Worm (Caenorhabditis elegans): ENCODE data around the gene ark-1.
A peak's percentile ranks its signal among the peaks of the same experiment; 100 is the strongest.

The ark-1 gene

ce11 chrIV:12596960-12597359 is 33.9 kb downstream of the ark-1 start:
- TF ChIP-seq F52B5.7 (tag; optimal IDR thresholded peaks at IDR 0.05) (no peak), F23B12.7 (tag; optimal IDR thresholded peaks at IDR 0.05; ENCODE audit: insufficient read depth) (no peak), hlh-12 (tag; optimal IDR thresholded peaks at IDR 0.05) (no peak), madf-10 (tag; optimal IDR thresholded peaks at IDR 0.05) (no peak), zim-3 (tag; optimal IDR thresholded peaks at IDR 0.05) (no peak), nfya-1 (tag; optimal IDR thresholded peaks at IDR 0.05; ENCODE audit: borderline replicate concordance, insufficient read depth) (no peak), B0336.3 (GFP tag; IDR thresholded peaks at IDR 0.05) (no peak), ceh-27 (GFP tag; optimal IDR thresholded peaks at IDR 0.05) (no peak), ceh-91 (GFP tag; IDR thresholded peaks at IDR 0.05) (no peak), nfyb-1 (GFP tag; IDR thresholded peaks at IDR 0.05) (no peak), F37B4.10 (GFP tag; IDR thresholded peaks at IDR 0.05) (no peak), hlh-26 (GFP tag; conservative IDR thresholded peaks at IDR 0.05) (no peak)

- TF ChIP-seq egl-18 (GFP tag; IDR thresholded peaks at IDR 0.05) (no peak), zim-3 (tag; optimal IDR thresholded peaks at IDR 0.05) (peak; percentile 76), ceh-58 (GFP tag; IDR thresholded peaks at IDR 0.05) (no peak), fkh-3 (tag; optimal IDR thresholded peaks at IDR 0.05) (no peak), mel-28 (tag; optimal IDR thresholded peaks at IDR 0.05; ENCODE audit: borderline replicate concordance) (peak; percentile 11), attf-5 (GFP tag; optimal IDR thresholded peaks at IDR 0.05) (peak; percentile 76), madf-8 (GFP tag; conservative IDR thresholded peaks at IDR 0.05) (no peak), F57A8.1 (GFP tag; optimal IDR thresholded peaks at IDR 0.05) (no peak), T26A5.8 (tag; optimal IDR thresholded peaks at IDR 0.05) (no peak), lsl-1 (GFP tag; optimal IDR thresholded peaks at IDR 0.05) (peak; percentile 28), B0035.1 (tag; optimal IDR thresholded peaks at IDR 0.05) (peak; percentile 42), nhr-120 (GFP tag; IDR thresholded peaks at IDR 0.05) (no peak), ceh-79 (tag; optimal IDR thresholded peaks at IDR 0.05) (no peak), nhr-80 (tag; optimal IDR thresholded peaks at IDR 0.05) (peak; percentile 55), nhr-27 (tag; optimal IDR thresholded peaks at IDR 0.05) (peak; percentile 17), ceh-27 (GFP tag; optimal IDR thresholded peaks at IDR 0.05) (peak; percentile 47), madf-3 (GFP tag; IDR thresholded peaks at IDR 0.05) (peak; percentile 57; the same call in 1 of the 2 replicates), egrh-3 (GFP tag; IDR thresholded peaks at IDR 0.05) (peak; percentile 76), nfya-1 (tag; optimal IDR thresholded peaks at IDR 0.05; ENCODE audit: borderline replicate concordance, insufficient read depth) (no peak), ZK185.1 (tag; optimal IDR thresholded peaks at IDR 0.05; ENCODE audit: poor library complexity, severe bottlenecking) (peak; percentile 59), ets-4 (GFP tag; optimal IDR thresholded peaks at IDR 0.05) (no peak), madf-10 (tag; optimal IDR thresholded peaks at IDR 0.05) (peak; percentile 81), ztf-22 (GFP tag; optimal IDR thresholded peaks at IDR 0.05) (no peak), C17E4.6 (GFP tag; IDR thresholded peaks at IDR 0.05) (no peak), him-1 (tag; optimal IDR thresholded peaks at IDR 0.05) (peak; percentile 81), lsy-27 (tag; optimal IDR thresholded peaks at IDR 0.05; ENCODE audit: borderline replicate concordance, insufficient read depth) (no peak), Y56A3A.18 (GFP tag; IDR thresholded peaks at IDR 0.05) (peak; percentile 63; the same call in 1 of the 2 replicates), ztf-25 (GFP tag; IDR thresholded peaks at IDR 0.05) (peak; percentile 90; the same call in 1 of the 2 replicates), ama-1 (optimal IDR thresholded peaks at IDR 0.05) (no peak), ama-1 (GFP tag; optimal IDR thresholded peaks at IDR 0.05) (peak; percentile 68 to 88), sdz-38 (tag; optimal IDR thresholded peaks at IDR 0.05) (no peak), F52B5.7 (tag; optimal IDR thresholded peaks at IDR 0.05) (peak; percentile 48), ztf-28 (GFP tag; IDR thresholded peaks at IDR 0.05) (peak; percentile 89), dox-1 (GFP tag; IDR thresholded peaks at IDR 0.05) (peak; percentile 86), hmg-1.2 (GFP tag; IDR thresholded peaks at IDR 0.05) (peak; percentile 89), sea-2 (GFP tag; IDR thresholded peaks at IDR 0.05) (no peak), lin-26 (GFP tag; IDR thresholded peaks at IDR 0.05) (peak; percentile 89), Y53G8AR.9 (GFP tag; conservative IDR thresholded peaks at IDR 0.05) (peak; percentile 64; the same call in 1 of the 2 replicates), lin-35 (GFP tag; optimal IDR thresholded peaks at IDR 0.05) (peak in 1 of 3 experiments; percentile 59), bed-2 (GFP tag; IDR thresholded peaks at IDR 0.05) (no peak)
These were observed 36.2 kb downstream of the ark-1 start for ce11 chrIV:12594574-12594973.

All from whole organism, young adult.